Worm (Caenorhabditis elegans) whole organism, L4 larva: ENCODE results near the gene trcs-2.

Experiments
- D1046.2 ChIP-seq: fragments of 200-800 bp; sonication (Bioruptor generic); IDR thresholded peaks from 2 replicates; pipeline ENCODE4 v1.3.6; 2022; ENCODE audit warnings: missing genetic modification characterization, missing compliant biosample characterization
- T20F7.1 ChIP-seq: fragments of 200-800 bp; sonication (Bioruptor generic); optimal IDR thresholded peaks from 2 replicates; lab custom pipeline; 2018; ENCODE audit warnings: mild to moderate bottlenecking, missing genetic modification characterization, missing compliant biosample characterization
- T26A8.4 ChIP-seq: fragments of 200-800 bp; sonication (Bioruptor generic); IDR thresholded peaks from 2 replicates; pipeline ENCODE4 v1.3.6; 2022; ENCODE audit warnings: missing genetic modification characterization, missing compliant biosample characterization
- Y105C5A.15 ChIP-seq: fragments of 200-800 bp; sonication (Bioruptor generic); IDR thresholded peaks from 2 replicates; pipeline ENCODE4 v1.3.6; 2022; ENCODE audit warnings: missing genetic modification characterization, missing compliant biosample characterization
- ZK337.2 ChIP-seq: fragments of 200-800 bp; sonication (Bioruptor generic); IDR thresholded peaks from 2 replicates; pipeline ENCODE4 v1.3.6; 2022; ENCODE audit warnings: missing genetic modification reagents, missing genetic modification characterization, missing compliant biosample characterization
- ZK546.5 ChIP-seq, 2 experiments: sonication (generic microtip); optimal IDR thresholded peaks; 2 replicates each; lab custom pipeline; 2017; ENCODE audit warnings: missing biosample characterization in 2 of 2, missing genetic modification characterization in 2 of 2
- aha-1 ChIP-seq: fragments of 150-350 bp; peaks from one replicate; lab custom pipeline; 2014; ENCODE audit warnings: missing biosample characterization, missing genetic modification characterization
- aly-2 ChIP-seq: sonication (generic microtip); optimal IDR thresholded peaks from 2 replicates; lab custom pipeline; 2018; ENCODE audit warnings: missing biosample characterization, missing genetic modification characterization
- ama-1 ChIP-seq: fragments of 150-350 bp; optimal IDR thresholded peaks from 2 replicates; lab custom pipeline; 2014; ENCODE audit warnings: inconsistent platforms, mixed read lengths
- arid-1 ChIP-seq: fragments of 200-800 bp; sonication (Bioruptor generic); conservative IDR thresholded peaks from 2 replicates; pipeline ENCODE4 v1.3.6; 2022; ENCODE audit warnings: missing genetic modification reagents, missing genetic modification characterization, missing compliant biosample characterization
- ceh-20 ChIP-seq: fragments of 200-800 bp; sonication (Bioruptor generic); IDR thresholded peaks from 2 replicates; pipeline ENCODE4 v1.3.6; 2022; ENCODE audit warnings: missing genetic modification reagents, missing genetic modification characterization, missing compliant biosample characterization
- ceh-28 ChIP-seq: fragments of 150-350 bp; optimal IDR thresholded peaks from 2 replicates; lab custom pipeline; 2014; ENCODE audit warnings: missing biosample characterization, missing genetic modification reagents, missing genetic modification characterization
- ceh-62 ChIP-seq: sonication (generic microtip); optimal IDR thresholded peaks from 2 replicates; lab custom pipeline; 2017; ENCODE audit warnings: missing biosample characterization, missing genetic modification characterization
- ceh-82 ChIP-seq: sonication (generic microtip); optimal IDR thresholded peaks from 2 replicates; lab custom pipeline; 2017; ENCODE audit warnings: missing biosample characterization, missing genetic modification characterization
- daf-16 ChIP-seq, 3 experiments: sonication (generic microtip); optimal IDR thresholded peaks; 2 replicates each; lab custom pipeline; 2016 to 2017; ENCODE audit warnings: missing genetic modification characterization in 3 of 3, missing genetic modification reagents in 3 of 3, mild to moderate bottlenecking in 2 of 3, missing compliant biosample characterization in 2 of 3, missing biosample characterization in 1 of 3, moderate library complexity in 1 of 3
- daf-19 ChIP-seq: fragments of 200-800 bp; sonication (Bioruptor generic); conservative IDR thresholded peaks from 2 replicates; pipeline ENCODE4 v1.3.6; 2022; ENCODE audit warnings: missing genetic modification characterization, missing compliant biosample characterization
- daf-8 ChIP-seq: fragments of 200-800 bp; sonication (Bioruptor generic); IDR thresholded peaks from 2 replicates; pipeline ENCODE4 v1.3.6; 2022; ENCODE audit warnings: missing genetic modification characterization, missing compliant biosample characterization
- dmd-6 ChIP-seq: fragments of 200-800 bp; sonication (Bioruptor generic); IDR thresholded peaks from 2 replicates; pipeline ENCODE4 v1.3.6; 2022; ENCODE audit warnings: missing genetic modification reagents, missing genetic modification characterization, missing compliant biosample characterization
- duxl-1 ChIP-seq: sonication (generic microtip); optimal IDR thresholded peaks from 2 replicates; lab custom pipeline; 2016; ENCODE audit warnings: mild to moderate bottlenecking, missing genetic modification characterization, moderate library complexity, missing compliant biosample characterization; ENCODE audit not compliant: poor library complexity
- egl-27 ChIP-seq: sonication (generic microtip); optimal IDR thresholded peaks from 3 replicates; lab custom pipeline; 2017; ENCODE audit warnings: missing biosample characterization, missing genetic modification reagents, missing genetic modification characterization
- egl-43 ChIP-seq: fragments of 200-800 bp; sonication (Bioruptor generic); IDR thresholded peaks from 2 replicates; pipeline ENCODE4 v1.3.6; 2022; ENCODE audit warnings: missing genetic modification reagents, missing genetic modification characterization, missing compliant biosample characterization
- fos-1 ChIP-seq: fragments of 150-350 bp; optimal IDR thresholded peaks from 2 replicates; lab custom pipeline; 2014; ENCODE audit warnings: missing biosample characterization, missing genetic modification characterization
- hif-1 ChIP-seq, 2 experiments: sonication (generic microtip); optimal IDR thresholded peaks; 2 replicates each; lab custom pipeline; 2016 to 2017; ENCODE audit warnings: missing compliant biosample characterization in 2 of 2, missing genetic modification characterization in 2 of 2, missing genetic modification reagents in 2 of 2, missing genotype in 2 of 2, mild to moderate bottlenecking in 1 of 2
- lim-7 ChIP-seq: fragments of 200-800 bp; sonication (Bioruptor generic); IDR thresholded peaks from 2 replicates; pipeline ENCODE4 v1.3.6; 2022; ENCODE audit warnings: missing genetic modification characterization, missing compliant biosample characterization
- lin-38 ChIP-seq: fragments of 200-800 bp; sonication (Bioruptor generic); IDR thresholded peaks from 2 replicates; pipeline ENCODE4 v1.3.6; 2022; ENCODE audit warnings: missing genetic modification reagents, missing genetic modification characterization, missing compliant biosample characterization
- lin-39 ChIP-seq: fragments of 150-350 bp; optimal IDR thresholded peaks from 2 replicates; lab custom pipeline; 2014; ENCODE audit warnings: missing biosample characterization, missing genetic modification reagents, missing genetic modification characterization
- madf-5 ChIP-seq, 2 experiments: fragments of 200-800 bp; sonication (Bioruptor generic); IDR thresholded peaks; 2 replicates each; pipeline ENCODE4 v1.3.6; 2022; ENCODE audit warnings: missing compliant biosample characterization in 2 of 2, missing genetic modification characterization in 2 of 2
- mep-1 ChIP-seq: fragments of 150-350 bp; sonication (generic microtip); optimal IDR thresholded peaks from 3 replicates; lab custom pipeline; 2014; ENCODE audit warnings: missing biosample characterization, missing genetic modification characterization
- mes-2 ChIP-seq: sonication (generic microtip); optimal IDR thresholded peaks from 2 replicates; lab custom pipeline; 2016; ENCODE audit warnings: missing genotype, mild to moderate bottlenecking, missing genetic modification characterization, missing compliant biosample characterization; ENCODE audit not compliant: poor library complexity, severe bottlenecking
- mxl-2 ChIP-seq: fragments of 200-800 bp; sonication (Bioruptor generic); conservative IDR thresholded peaks from 2 replicates; pipeline ENCODE4 v1.3.6; 2022; ENCODE audit warnings: missing genetic modification reagents, missing genetic modification characterization, missing compliant biosample characterization
- nhr-102 ChIP-seq: sonication (generic microtip); optimal IDR thresholded peaks from 2 replicates; lab custom pipeline; 2016; ENCODE audit warnings: mild to moderate bottlenecking, missing genetic modification characterization, moderate library complexity, missing compliant biosample characterization
- nhr-11 ChIP-seq: fragments of 150-350 bp; optimal IDR thresholded peaks from 2 replicates; lab custom pipeline; 2014; ENCODE audit warnings: missing biosample characterization, missing genetic modification characterization
- nhr-111 ChIP-seq: fragments of 200-800 bp; sonication (Bioruptor generic); optimal IDR thresholded peaks from 2 replicates; lab custom pipeline; 2018; ENCODE audit warnings: mild to moderate bottlenecking, missing genetic modification characterization, missing compliant biosample characterization
- nhr-25 ChIP-seq: sonication (generic microtip); optimal IDR thresholded peaks from 2 replicates; lab custom pipeline; 2017; ENCODE audit warnings: missing genetic modification characterization, mild to moderate bottlenecking, missing compliant biosample characterization, antibody characterized with exemption, moderate library complexity, borderline replicate concordance; ENCODE audit not compliant: insufficient read depth
- nhr-41 ChIP-seq: fragments of 200-800 bp; sonication (Bioruptor generic); IDR thresholded peaks from 2 replicates; pipeline ENCODE4 v1.3.6; 2022; ENCODE audit warnings: missing genetic modification reagents, missing genetic modification characterization, missing compliant biosample characterization
- nhr-48 ChIP-seq: sonication (generic microtip); optimal IDR thresholded peaks from 2 replicates; lab custom pipeline; 2016; ENCODE audit warnings: mild to moderate bottlenecking, missing genetic modification characterization, missing compliant biosample characterization
- nhr-6 ChIP-seq: fragments of 150-350 bp; optimal IDR thresholded peaks from 2 replicates; lab custom pipeline; 2014; ENCODE audit warnings: missing biosample characterization, missing genetic modification characterization
- rbr-2 ChIP-seq: sonication (generic microtip); optimal IDR thresholded peaks from 2 replicates; lab custom pipeline; 2016; ENCODE audit warnings: missing genotype, missing genetic modification characterization, missing compliant biosample characterization
- sdz-12 ChIP-seq: fragments of 200-800 bp; sonication (Bioruptor generic); optimal IDR thresholded peaks from 2 replicates; lab custom pipeline; 2018; ENCODE audit warnings: mild to moderate bottlenecking, missing genetic modification characterization, missing compliant biosample characterization
- set-16 ChIP-seq: fragments of 200-800 bp; sonication (Bioruptor generic); IDR thresholded peaks from 2 replicates; pipeline ENCODE4 v1.3.6; 2022; ENCODE audit warnings: missing genetic modification reagents, missing genetic modification characterization, missing compliant biosample characterization
- skn-1 ChIP-seq: fragments of 150-350 bp; optimal IDR thresholded peaks from 2 replicates; lab custom pipeline; 2014; ENCODE audit warnings: missing biosample characterization, missing genetic modification characterization
- snpc-1.2 ChIP-seq: fragments of 200-800 bp; sonication (Bioruptor generic); IDR thresholded peaks from 2 replicates; pipeline ENCODE4 v1.3.6; 2022; ENCODE audit warnings: missing genetic modification reagents, missing genetic modification characterization, missing compliant biosample characterization
- spr-1 ChIP-seq: sonication (generic microtip); optimal IDR thresholded peaks from 2 replicates; lab custom pipeline; 2016; ENCODE audit warnings: mild to moderate bottlenecking, missing genetic modification characterization, missing compliant biosample characterization
- tra-1 ChIP-seq: fragments of 200-800 bp; sonication (Bioruptor generic); IDR thresholded peaks from 2 replicates; pipeline ENCODE4 v1.3.6; 2022; ENCODE audit warnings: missing genetic modification reagents, missing genetic modification characterization, missing compliant biosample characterization
- vab-7 ChIP-seq: fragments of 200-800 bp; sonication (Bioruptor generic); IDR thresholded peaks from 2 replicates; pipeline ENCODE4 v1.3.6; 2022; ENCODE audit warnings: missing genetic modification reagents, missing genetic modification characterization, missing compliant biosample characterization
- zfp-2 ChIP-seq: sonication (generic microtip); optimal IDR thresholded peaks from 2 replicates; lab custom pipeline; 2016; ENCODE audit warnings: mild to moderate bottlenecking, missing genetic modification characterization, missing compliant biosample characterization
- zfp-3 ChIP-seq: fragments of 200-800 bp; sonication (Bioruptor generic); conservative IDR thresholded peaks from 2 replicates; pipeline ENCODE4 v1.3.6; 2022; ENCODE audit warnings: missing genetic modification reagents, missing genetic modification characterization, missing compliant biosample characterization
- ztf-11 ChIP-seq: fragments of 150-350 bp; optimal IDR thresholded peaks from 2 replicates; lab custom pipeline; 2014; ENCODE audit warnings: missing biosample characterization, missing genetic modification characterization

Gene trcs-2

DNA sequence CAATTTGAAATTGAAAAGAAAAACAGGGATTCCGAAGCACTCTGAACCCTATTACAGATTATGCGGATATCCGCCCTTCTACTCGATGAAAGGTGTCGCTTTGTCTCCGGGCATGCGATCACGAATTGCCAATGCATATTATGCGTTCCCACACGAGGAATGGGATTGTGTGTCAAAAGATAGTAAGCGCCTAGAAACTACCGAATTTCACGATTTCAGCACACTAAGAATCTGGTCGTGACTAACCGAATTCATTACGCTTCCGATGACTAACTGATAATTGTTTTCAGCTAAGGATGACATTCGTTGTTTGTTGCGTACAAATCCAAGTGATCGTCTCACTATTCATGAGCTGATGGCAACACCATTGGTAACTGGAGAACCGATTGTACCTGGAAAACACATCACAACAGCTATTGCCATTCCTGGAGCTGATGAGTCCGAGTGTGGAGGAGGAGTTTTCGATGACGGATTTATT is 24.1 kb downstream of the trcs-2 start:
- no peak for TF ChIP-seq nhr-6 (tag; lab: Kevin White, UChicago)
- TF ChIP-seq T26A8.4 = peak; percentile 64
- no peak for TF ChIP-seq zfp-2
- peak; percentile 74; the same call in 1 of the 2 replicates for TF ChIP-seq Y105C5A.15 (GFP tag; lab: Robert Waterston, UW)
- no peak for TF ChIP-seq fos-1 (tag; lab: Kevin White, UChicago)
- TF ChIP-seq mxl-2 (GFP tag; lab: Robert Waterston, UW) = peak; percentile 68
- TF ChIP-seq daf-16 (GFP tag; optimal IDR thresholded peaks at IDR 0.05; lab: Kevin White, UChicago) = no peak
- TF ChIP-seq daf-16 (tag; optimal IDR thresholded peaks at IDR 0.05; lab: Kevin White, UChicago) = peak; percentile 7
- TF ChIP-seq tra-1 = peak; percentile 17; the same call in 1 of the 2 replicates
- TF ChIP-seq lim-7 = peak; percentile 50; the same call in 1 of the 2 replicates
- no peak for TF ChIP-seq ceh-82 (tag; lab: Kevin White, UChicago)
- TF ChIP-seq arid-1 = 0 out of 2 replicates have a peak, but pooled peaks have one; percentile 37
- peak; percentile 58 for TF ChIP-seq duxl-1 (tag; lab: Kevin White, UChicago)
- TF ChIP-seq nhr-111 (GFP tag; lab: Kevin White, UChicago) = peak; percentile 77
- TF ChIP-seq egl-27 (tag; lab: Kevin White, UChicago) = no peak
- no peak for TF ChIP-seq set-16 (GFP tag; lab: Robert Waterston, UW)
- peak; percentile 96 for TF ChIP-seq ama-1 (lab: Kevin White, UChicago)
- no peak for TF ChIP-seq ceh-28 (tag; lab: Kevin White, UChicago)
- no peak for TF ChIP-seq daf-8 (GFP tag; lab: Robert Waterston, UW)
- TF ChIP-seq vab-7 (GFP tag; lab: Robert Waterston, UW) = peak; percentile 49; the same call in 1 of the 2 replicates
- no peak for TF ChIP-seq ZK546.5 (tag; optimal IDR thresholded peaks at IDR 0.05; lab: Kevin White, UChicago)
- TF ChIP-seq dmd-6 = peak; percentile 10; the same call in 1 of the 2 replicates
- no peak for TF ChIP-seq nhr-102
- TF ChIP-seq madf-5 (GFP tag; IDR thresholded peaks at IDR 0.05; lab: Robert Waterston, UW) = peak in 1 of 2 experiments; percentile 63; a peak in 1 of 4 replicates
- no peak for TF ChIP-seq aly-2 (tag; lab: Kevin White, UChicago)
- TF ChIP-seq D1046.2 = peak; percentile 28; the same call in 1 of the 2 replicates
- TF ChIP-seq ztf-11 (tag; lab: Kevin White, UChicago) = no peak
- peak; percentile 64; the same call in 1 of the 2 replicates for TF ChIP-seq ceh-20 (GFP tag; lab: Robert Waterston, UW)
- no peak for TF ChIP-seq nhr-11 (tag; lab: Kevin White, UChicago)
- 0 out of 2 replicates have a peak, but pooled peaks have one; percentile 4 for TF ChIP-seq lin-38 (GFP tag; lab: Robert Waterston, UW)
- TF ChIP-seq nhr-25 (tag; lab: Kevin White, UChicago) = peak; percentile 71
- no peak for TF ChIP-seq daf-19 (GFP tag; lab: Robert Waterston, UW)
- TF ChIP-seq nhr-41 (GFP tag; lab: Robert Waterston, UW) = peak; percentile 43
- TF ChIP-seq nhr-48 (tag; lab: Kevin White, UChicago) = no peak
- peak; percentile 52; the same call in 1 of the 2 replicates for TF ChIP-seq snpc-1.2 (GFP tag; lab: Robert Waterston, UW)
- peak; percentile 79; the same call in 1 of the 2 replicates for TF ChIP-seq zfp-3 (GFP tag; lab: Robert Waterston, UW)
- TF ChIP-seq egl-43 (GFP tag; lab: Robert Waterston, UW) = 0 out of 2 replicates have a peak, but pooled peaks have one; percentile 11
- TF ChIP-seq sdz-12 (GFP tag; lab: Kevin White, UChicago) = peak; percentile 74
- 0 out of 2 replicates have a peak, but pooled peaks have one; percentile 1 for TF ChIP-seq ZK337.2 (GFP tag; lab: Robert Waterston, UW)
- TF ChIP-seq hif-1 (tag; optimal IDR thresholded peaks at IDR 0.05; lab: Kevin White, UChicago) = peak in 1 of 2 experiments; percentile 13
- no peak for TF ChIP-seq spr-1
- no peak for TF ChIP-seq mep-1 (tag; lab: Kevin White, UChicago)
- no peak for TF ChIP-seq lin-39
- no peak for TF ChIP-seq ceh-62 (tag; lab: Kevin White, UChicago)
- TF ChIP-seq aha-1 (tag; lab: Kevin White, UChicago) = peak; percentile 55
- TF ChIP-seq rbr-2 (tag; lab: Kevin White, UChicago) = no peak
- peak; percentile 32 for TF ChIP-seq mes-2
- TF ChIP-seq T20F7.1 = peak; percentile 35
- no peak for TF ChIP-seq skn-1 (tag; lab: Kevin White, UChicago)
